Fruit fly (Drosophila melanogaster) whole organism, embryonic: ENCODE data around the gene CG42671.
A peak's percentile ranks its signal among the peaks of the same experiment; 100 is the strongest.

Source experiments
- Atf-2 ChIP-seq: fragments of 200-800 bp; sonication (Bioruptor generic); optimal IDR thresholded peaks from 2 replicates; lab custom pipeline; 2016; ENCODE audit warnings: missing biosample characterization, missing genetic modification characterization
- CG10147 ChIP-seq: fragments of 200-800 bp; sonication (Bioruptor generic); optimal IDR thresholded peaks from 2 replicates; lab custom pipeline; 2019; ENCODE audit warnings: missing biosample characterization, mild to moderate bottlenecking, missing genetic modification characterization, moderate library complexity
- CG10209 ChIP-seq: fragments of 200-800 bp; sonication (Bioruptor generic); optimal IDR thresholded peaks from 3 replicates; lab custom pipeline; 2017; ENCODE audit warnings: missing biosample characterization, mild to moderate bottlenecking, missing genetic modification characterization, missing genetic modification reagents
- CG1024 ChIP-seq: fragments of 200-800 bp; sonication (Bioruptor generic); IDR thresholded peaks from 2 replicates; pipeline ENCODE4 v1.3.6; 2022; ENCODE audit warnings: missing biosample characterization, missing genetic modification characterization
- CG10366 ChIP-seq: fragments of 200-800 bp; sonication (Bioruptor generic); IDR thresholded peaks from 2 replicates; pipeline ENCODE4 v1.3.6; 2022; ENCODE audit warnings: missing biosample characterization, missing genetic modification characterization
- CG11085 ChIP-seq: fragments of 200-800 bp; sonication (Bioruptor generic); IDR thresholded peaks from 2 replicates; pipeline ENCODE4 v1.3.6; 2022; ENCODE audit warnings: missing biosample characterization, missing genetic modification characterization
- CG11398 ChIP-seq: fragments of 200-800 bp; sonication (Bioruptor generic); optimal IDR thresholded peaks from 2 replicates; lab custom pipeline; 2016; ENCODE audit warnings: missing biosample characterization, missing genetic modification characterization
- CG11504 ChIP-seq: fragments of 200-800 bp; sonication (Bioruptor generic); optimal IDR thresholded peaks from 3 replicates; lab custom pipeline; 2019; ENCODE audit warnings: missing biosample characterization, mild to moderate bottlenecking, missing genetic modification characterization, moderate library complexity
- CG11695 ChIP-seq: fragments of 200-800 bp; sonication (Bioruptor generic); IDR thresholded peaks from 3 replicates; pipeline ENCODE4 v1.3.6; 2022; ENCODE audit warnings: missing biosample characterization, missing genetic modification characterization
- CG12071 ChIP-seq: fragments of 200-800 bp; sonication (Bioruptor generic); optimal IDR thresholded peaks from 3 replicates; lab custom pipeline; 2018; ENCODE audit warnings: missing biosample characterization, mild to moderate bottlenecking, missing genetic modification characterization
- CG12155 ChIP-seq: fragments of 200-800 bp; sonication (Bioruptor generic); optimal IDR thresholded peaks from 3 replicates; lab custom pipeline; 2016; ENCODE audit warnings: missing biosample characterization, missing genetic modification characterization
- CG12299 ChIP-seq: fragments of 200-800 bp; sonication (Bioruptor generic); optimal IDR thresholded peaks from 2 replicates; lab custom pipeline; 2018; ENCODE audit warnings: missing biosample characterization, mild to moderate bottlenecking, missing genetic modification characterization
- CG12391 ChIP-seq: fragments of 200-800 bp; sonication (Bioruptor generic); optimal IDR thresholded peaks from 3 replicates; lab custom pipeline; 2018; ENCODE audit warnings: missing biosample characterization, mild to moderate bottlenecking, missing genetic modification characterization, moderate library complexity
- CG14965 ChIP-seq: fragments of 200-800 bp; sonication (Bioruptor generic); optimal IDR thresholded peaks from 2 replicates; lab custom pipeline; 2016; ENCODE audit warnings: missing biosample characterization, missing genetic modification characterization, borderline replicate concordance
- CG16813 ChIP-seq: fragments of 200-800 bp; sonication (Bioruptor generic); IDR thresholded peaks from 3 replicates; pipeline ENCODE4 v1.3.6; 2022; ENCODE audit warnings: missing biosample characterization, missing genetic modification characterization; ENCODE audit not compliant: partially characterized antibody
- CG18476 ChIP-seq: fragments of 200-800 bp; sonication (Bioruptor generic); optimal IDR thresholded peaks from 2 replicates; lab custom pipeline; 2016; ENCODE audit warnings: missing biosample characterization, mild to moderate bottlenecking, missing genetic modification characterization
- CG2129 ChIP-seq: fragments of 200-800 bp; sonication (Bioruptor generic); IDR thresholded peaks from 2 replicates; pipeline ENCODE4 v1.3.6; 2022; ENCODE audit warnings: missing biosample characterization, missing genetic modification characterization; ENCODE audit not compliant: partially characterized antibody
- CG32772 ChIP-seq: fragments of 200-800 bp; sonication (Bioruptor generic); IDR thresholded peaks from 2 replicates; pipeline ENCODE4 v1.3.6; 2022; ENCODE audit warnings: missing biosample characterization, missing genetic modification characterization
- CG6175 ChIP-seq: fragments of 200-800 bp; sonication (Bioruptor generic); IDR thresholded peaks from 3 replicates; pipeline ENCODE4 v1.3.6; 2022; ENCODE audit warnings: missing biosample characterization, missing genetic modification characterization
- CG6765 ChIP-seq: fragments of 200-800 bp; sonication (Bioruptor generic); optimal IDR thresholded peaks from 3 replicates; lab custom pipeline; 2017; ENCODE audit warnings: missing biosample characterization, mild to moderate bottlenecking, missing genetic modification characterization
- CG6854 ChIP-seq: fragments of 200-800 bp; sonication (Bioruptor generic); optimal IDR thresholded peaks from 3 replicates; lab custom pipeline; 2017; ENCODE audit warnings: missing biosample characterization, mild to moderate bottlenecking, missing genetic modification characterization
- CG7372 ChIP-seq: fragments of 200-800 bp; sonication (Bioruptor generic); IDR thresholded peaks from 2 replicates; pipeline ENCODE4 v1.3.6; 2022; ENCODE audit warnings: missing biosample characterization, missing genetic modification characterization
- CG7839 ChIP-seq: fragments of 200-800 bp; sonication (Bioruptor generic); optimal IDR thresholded peaks from 3 replicates; lab custom pipeline; 2018; ENCODE audit warnings: missing biosample characterization, mild to moderate bottlenecking, missing genetic modification characterization, moderate library complexity
- CG7928 ChIP-seq: fragments of 200-800 bp; sonication (Bioruptor generic); optimal IDR thresholded peaks from 2 replicates; lab custom pipeline; 2017; ENCODE audit warnings: missing biosample characterization, mild to moderate bottlenecking, missing genetic modification characterization
- CG9437 ChIP-seq: fragments of 200-800 bp; sonication (Bioruptor generic); optimal IDR thresholded peaks from 2 replicates; lab custom pipeline; 2018; ENCODE audit warnings: missing biosample characterization, mild to moderate bottlenecking, missing genetic modification characterization
- CHES-1-like ChIP-seq: fragments of 200-800 bp; sonication (Bioruptor generic); optimal IDR thresholded peaks from 2 replicates; lab custom pipeline; 2016; ENCODE audit warnings: missing biosample characterization, missing genetic modification characterization
- Dad ChIP-seq: fragments of 200-800 bp; sonication (Bioruptor generic); optimal IDR thresholded peaks from 3 replicates; lab custom pipeline; 2016; ENCODE audit warnings: missing biosample characterization, missing genetic modification characterization
- Hand ChIP-seq: fragments of 200-800 bp; sonication (Bioruptor generic); optimal IDR thresholded peaks from 2 replicates; lab custom pipeline; 2017; ENCODE audit warnings: mild to moderate bottlenecking, missing biosample characterization, missing genetic modification reagents, missing genetic modification characterization
- MBD-R2 ChIP-seq: fragments of 200-800 bp; sonication (Bioruptor generic); IDR thresholded peaks from 2 replicates; pipeline ENCODE4 v1.3.6; 2022; ENCODE audit warnings: missing biosample characterization, missing genetic modification characterization
- Oaz ChIP-seq: fragments of 200-800 bp; sonication (Bioruptor generic); IDR thresholded peaks from 2 replicates; pipeline ENCODE4 v1.3.6; 2022; ENCODE audit warnings: missing biosample characterization, missing genetic modification characterization
- Sox100B ChIP-seq: fragments of 200-800 bp; sonication (Bioruptor generic); optimal IDR thresholded peaks from 3 replicates; lab custom pipeline; 2018; ENCODE audit warnings: missing biosample characterization, mild to moderate bottlenecking, missing genetic modification characterization
- Ssrp ChIP-seq: fragments of 200-800 bp; sonication (Bioruptor generic); optimal IDR thresholded peaks from 2 replicates; lab custom pipeline; 2018; ENCODE audit warnings: missing biosample characterization, mild to moderate bottlenecking, missing genetic modification characterization, moderate library complexity
- Usf ChIP-seq: fragments of 200-800 bp; sonication (Bioruptor generic); optimal IDR thresholded peaks from 2 replicates; lab custom pipeline; 2017; ENCODE audit warnings: missing genotype, missing biosample characterization, missing genetic modification characterization
- Xrp1 ChIP-seq: fragments of 200-800 bp; sonication (Bioruptor generic); IDR thresholded peaks from 2 replicates; pipeline ENCODE4 v1.3.6; 2022; ENCODE audit warnings: missing biosample characterization, missing genetic modification characterization
- ac ChIP-seq: fragments of 200-800 bp; sonication (Bioruptor generic); optimal IDR thresholded peaks from 3 replicates; lab custom pipeline; 2017; ENCODE audit warnings: missing biosample characterization, mild to moderate bottlenecking, missing genetic modification characterization
- br ChIP-seq: fragments of >200 bp; optimal IDR thresholded peaks from 2 replicates; lab custom pipeline; 2017
- bsh ChIP-seq, 2 experiments: fragments of 200-800 bp; sonication (Bioruptor generic); optimal IDR thresholded peaks; 2 replicates each; lab custom pipeline; 2017 to 2018; ENCODE audit warnings: mild to moderate bottlenecking in 2 of 2, missing biosample characterization in 2 of 2, missing genetic modification characterization in 2 of 2, moderate library complexity in 1 of 2
- btn ChIP-seq: fragments of 200-800 bp; sonication (Bioruptor generic); optimal IDR thresholded peaks from 2 replicates; lab custom pipeline; 2016; ENCODE audit warnings: missing biosample characterization, missing genetic modification characterization
- crp ChIP-seq, 2 experiments: fragments of 200-800 bp; sonication (Bioruptor generic); optimal IDR thresholded peaks; 2 replicates in 1 of 2; 3 replicates in 1 of 2; lab custom pipeline; 2017; ENCODE audit warnings: missing biosample characterization in 2 of 2, missing genetic modification characterization in 2 of 2, mild to moderate bottlenecking in 1 of 2, moderate library complexity in 1 of 2
- ems ChIP-seq: fragments of 200-800 bp; sonication (Bioruptor generic); optimal IDR thresholded peaks from 3 replicates; lab custom pipeline; 2016; ENCODE audit warnings: missing biosample characterization, missing genetic modification characterization
- kay ChIP-seq: fragments of 200-800 bp; sonication (Bioruptor generic); optimal IDR thresholded peaks from 2 replicates; lab custom pipeline; 2016; ENCODE audit warnings: missing biosample characterization, missing genetic modification characterization
- pan ChIP-seq, 4 experiments: fragments of >200 bp in 3 of 4; fragments of 200-800 bp in 1 of 4; sonication (Bioruptor generic) in 1 of 4; optimal IDR thresholded peaks in 3 of 4; IDR thresholded peaks in 1 of 4; 2 replicates each; pipeline versions ENCODE4 v1.3.6 to Lab custom; 2017 to 2022; ENCODE audit warnings: missing biosample characterization in 2 of 4, missing genetic modification characterization in 2 of 4, mixed read lengths in 1 of 4
- repo ChIP-seq: fragments of 200-800 bp; sonication (Bioruptor generic); optimal IDR thresholded peaks from 2 replicates; lab custom pipeline; 2016; ENCODE audit warnings: missing biosample characterization, missing genetic modification characterization
- slbo ChIP-seq: fragments of 200-800 bp; sonication (Bioruptor generic); IDR thresholded peaks from 2 replicates; pipeline ENCODE4 v1.3.6; 2022; ENCODE audit warnings: missing biosample characterization, missing genetic modification characterization
- sug ChIP-seq: fragments of 200-800 bp; optimal IDR thresholded peaks from 2 replicates; lab custom pipeline; 2019; ENCODE audit warnings: missing biosample characterization, mild to moderate bottlenecking, missing genetic modification characterization, moderate library complexity
- trem ChIP-seq: fragments of 200-800 bp; optimal IDR thresholded peaks from 3 replicates; lab custom pipeline; 2019; ENCODE audit warnings: missing biosample characterization, mild to moderate bottlenecking, missing genetic modification characterization, moderate library complexity
- vfl ChIP-seq: fragments of 200-800 bp; sonication (Bioruptor generic); optimal IDR thresholded peaks from 2 replicates; lab custom pipeline; 2016; ENCODE audit warnings: missing biosample characterization, missing genetic modification characterization
- wek ChIP-seq: fragments of 200-800 bp; sonication (Bioruptor generic); optimal IDR thresholded peaks from 3 replicates; lab custom pipeline; 2018; ENCODE audit warnings: missing biosample characterization, mild to moderate bottlenecking, missing genetic modification characterization, moderate library complexity
- yki ChIP-seq: fragments of >200 bp; optimal IDR thresholded peaks from 3 replicates; lab custom pipeline; 2018

Gene CG42671

dm6 chr3L:11256147-11256971 lies 42.1 kb downstream of the CG42671 start (continued):
- no peak for TF ChIP-seq Atf-2 (GFP tag; lab: Kevin White, UChicago)
- peak; percentile 88 for TF ChIP-seq CG12391 (tag; lab: Kevin White, UChicago)
- peak; percentile 17 for TF ChIP-seq CG12299 (tag; lab: Kevin White, UChicago)
- peak; percentile 56 for TF ChIP-seq MBD-R2 (GFP tag; lab: Robert Waterston, UW)
- TF ChIP-seq ems, result peak; percentile 39
- TF ChIP-seq Sox100B, result peak; percentile 92
- no peak for TF ChIP-seq repo (GFP tag; lab: Kevin White, UChicago)
- TF ChIP-seq slbo, result peak; percentile 69
- peak; percentile 67 for TF ChIP-seq trem (tag; lab: Kevin White, UChicago)
- peak; percentile 61 for TF ChIP-seq ac (GFP tag; lab: Kevin White, UChicago)
- peak; percentile 77 for TF ChIP-seq Xrp1
- no peak for TF ChIP-seq yki (lab: Kevin White, UChicago)
- TF ChIP-seq CG12071, result peak; percentile 33
- TF ChIP-seq bsh (GFP tag; optimal IDR thresholded peaks at IDR 0.05; lab: Kevin White, UChicago), result peak; percentile 53 to 77
- TF ChIP-seq Hand, result peak; percentile 64
- TF ChIP-seq vfl (GFP tag; lab: Kevin White, UChicago), result peak; percentile 5
- no peak for TF ChIP-seq wek (GFP tag; lab: Kevin White, UChicago)
- TF ChIP-seq CG7839 (tag; lab: Kevin White, UChicago), result peak; percentile 82
- peak; percentile 74 for TF ChIP-seq CG11085 (GFP tag; lab: Robert Waterston, UW)
- peak; percentile 66 for TF ChIP-seq sug (tag; lab: Kevin White, UChicago)
- no peak for TF ChIP-seq CG11398 (GFP tag; lab: Kevin White, UChicago)
- peak; percentile 74 for TF ChIP-seq CG7372 (GFP tag; lab: Robert Waterston, UW)
- no peak for TF ChIP-seq CG2129 (GFP tag; lab: Robert Waterston, UW)
- TF ChIP-seq CG10147 (GFP tag; lab: Kevin White, UChicago), result peak; percentile 84
- TF ChIP-seq CG6765 (GFP tag; lab: Kevin White, UChicago), result peak; percentile 60
- TF ChIP-seq crp (GFP tag; optimal IDR thresholded peaks at IDR 0.05; lab: Kevin White, UChicago), result peak in 1 of 2 experiments; percentile 32
- no peak for TF ChIP-seq CG14965 (GFP tag; lab: Kevin White, UChicago)
- TF ChIP-seq CG12155, result peak; percentile 73
- TF ChIP-seq kay (GFP tag; lab: Kevin White, UChicago), result peak; percentile 4
- TF ChIP-seq CG9437 (GFP tag; lab: Kevin White, UChicago), result peak; percentile 78
- peak; percentile 99 for TF ChIP-seq CG6175
- no peak for TF ChIP-seq btn (GFP tag; lab: Kevin White, UChicago)
- TF ChIP-seq CG10209 (GFP tag; lab: Kevin White, UChicago), result peak; percentile 81
- TF ChIP-seq CG11504 (tag; lab: Kevin White, UChicago), result peak; percentile 89
- no peak for TF ChIP-seq CHES-1-like (GFP tag; lab: Kevin White, UChicago)
- peak; percentile 86 for TF ChIP-seq Ssrp (tag; lab: Kevin White, UChicago)
- TF ChIP-seq CG10366 (GFP tag; lab: Robert Waterston, UW), result peak; percentile 55
- TF ChIP-seq Usf (GFP tag; lab: Kevin White, UChicago), result peak; percentile 50
- TF ChIP-seq CG16813 (GFP tag; lab: Robert Waterston, UW), result no peak
- TF ChIP-seq Dad (GFP tag; lab: Kevin White, UChicago), result no peak
- TF ChIP-seq Oaz, result peak; percentile 48
- no peak for TF ChIP-seq pan (optimal IDR thresholded peaks at IDR 0.05; lab: Kevin White, UChicago)
- TF ChIP-seq pan (GFP tag; optimal IDR thresholded peaks at IDR 0.05 in 1 of 2, IDR thresholded peaks at IDR 0.05 in 1 of 2), result peak in 1 of 2 experiments; percentile 61
- peak; percentile 47 for TF ChIP-seq CG1024 (GFP tag; lab: Robert Waterston, UW)
- peak; percentile 47 for TF ChIP-seq CG6854 (GFP tag; lab: Kevin White, UChicago)
- peak; percentile 71; the same call in 2 of the 3 replicates for TF ChIP-seq CG11695 (GFP tag; lab: Robert Waterston, UW)
- peak; percentile 75 for TF ChIP-seq CG18476
- no peak for TF ChIP-seq br (lab: Kevin White, UChicago)
- peak; percentile 53 for TF ChIP-seq CG32772
- no peak for TF ChIP-seq CG7928 (GFP tag; lab: Kevin White, UChicago)
